Fruit fly (Drosophila melanogaster): Measurements from ENCODE around the gene CG13982.
A peak's percentile ranks its signal among the peaks of the same experiment; 100 is the strongest.

CG13982 gene

DNA sequence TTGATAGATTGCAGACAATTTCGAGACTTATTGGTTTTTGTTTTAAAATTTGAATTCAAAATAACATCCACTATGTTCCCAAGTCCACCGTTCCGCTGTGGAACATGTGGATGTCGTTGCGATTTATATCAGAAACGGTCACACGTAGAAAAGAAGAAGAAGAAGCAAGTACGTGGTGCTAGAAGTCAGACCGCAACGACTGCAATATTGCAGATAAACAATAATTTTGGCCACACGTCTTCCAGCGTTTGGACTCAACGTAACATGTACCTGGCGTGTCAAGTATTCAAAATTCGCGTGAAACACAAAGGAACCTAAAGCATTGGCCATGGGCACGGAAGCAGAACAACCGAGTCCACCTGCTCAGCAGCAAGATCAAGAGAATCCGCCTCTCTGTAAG is 12.1 kb downstream of the CG13982 start, which contains the start of gene Fic:
TSS of gene Fic (plus strand) at position 139 of the 400 bp plus-strand sequence.
- TF ChIP-seq OdsH (GFP tag; optimal IDR thresholded peaks at IDR 0.05) (peak; percentile 4), Myc (optimal IDR thresholded peaks at IDR 0.05) (peak; percentile 41), pan (optimal IDR thresholded peaks at IDR 0.05) (no peak), GATAd (GFP tag; optimal IDR thresholded peaks at IDR 0.05) (no peak), rgr (GFP tag; optimal IDR thresholded peaks at IDR 0.05) (no peak), lola (GFP tag; optimal IDR thresholded peaks at IDR 0.05) (no peak), br (GFP tag; optimal IDR thresholded peaks at IDR 0.05) (no peak), h (GFP tag; optimal IDR thresholded peaks at IDR 0.05) (no peak), foxo (GFP tag; optimal IDR thresholded peaks at IDR 0.05) (no peak)

DNA sequence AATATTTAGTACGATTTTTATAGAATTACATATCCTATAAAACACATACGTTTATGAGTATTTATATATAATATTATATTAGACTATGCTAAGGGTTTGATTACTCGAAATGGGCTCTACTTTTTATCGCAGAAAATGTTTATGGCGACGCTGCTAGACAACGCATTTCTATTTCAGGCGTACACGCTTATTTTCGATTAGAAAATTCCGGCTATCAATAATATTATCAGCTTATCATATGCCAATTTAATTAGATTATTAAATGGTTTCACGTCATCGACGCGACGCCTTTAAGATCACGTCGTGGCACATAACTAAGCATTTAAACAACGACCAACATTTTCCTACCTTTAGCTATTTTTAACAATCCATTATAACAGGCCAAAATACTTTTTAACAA is 14.2 kb downstream of the CG13982 start:
- TF ChIP-seq rgr (GFP tag; optimal IDR thresholded peaks at IDR 0.05) (no peak), h (GFP tag; optimal IDR thresholded peaks at IDR 0.05) (peak; percentile 63)

DNA sequence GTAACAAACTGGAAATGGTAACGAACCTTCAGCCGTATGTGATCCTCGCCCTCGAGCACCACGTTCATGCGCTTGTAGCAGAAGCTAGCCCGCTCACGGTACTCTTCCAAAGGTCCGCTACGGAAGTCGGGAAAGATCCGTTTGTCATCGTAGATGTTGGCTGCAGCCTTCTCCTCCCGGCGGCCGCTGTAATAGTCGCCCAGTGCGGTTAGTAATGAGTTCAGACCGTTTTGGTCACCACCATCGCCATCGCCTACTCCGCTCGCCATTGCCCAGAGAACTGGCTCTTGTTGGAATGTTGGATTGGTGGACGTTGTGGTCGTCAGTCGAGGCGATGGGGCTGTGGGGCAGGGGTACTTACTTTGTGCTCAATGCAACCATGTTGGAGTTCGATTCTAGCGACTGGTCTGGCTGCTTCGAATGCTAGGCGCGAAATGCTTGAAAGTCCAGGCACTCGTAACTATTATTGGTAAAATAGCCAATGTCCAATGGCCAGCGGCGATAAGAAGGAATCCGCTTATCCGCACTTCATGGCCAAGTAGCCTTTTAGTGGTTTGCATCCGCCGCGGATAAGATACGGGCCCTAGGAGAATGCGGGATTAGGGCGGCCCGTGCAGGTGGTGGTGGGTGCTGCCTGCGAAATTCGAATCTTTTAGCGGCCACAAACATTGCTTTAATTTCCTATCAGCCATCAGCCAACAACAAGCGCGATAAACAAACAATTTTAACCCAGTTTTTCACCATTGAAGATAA is 35.6 kb downstream of the CG13982 start:
- TF ChIP-seq Hr83 (GFP tag; optimal IDR thresholded peaks at IDR 0.05; ENCODE audit: poor library complexity, severe bottlenecking) = peak; percentile 58
- no peak for TF ChIP-seq Dfd (GFP tag; optimal IDR thresholded peaks at IDR 0.05)
- no peak for TF ChIP-seq sage (GFP tag; optimal IDR thresholded peaks at IDR 0.05)
- peak; percentile 16 for TF ChIP-seq rgr (GFP tag; optimal IDR thresholded peaks at IDR 0.05)
- no peak for TF ChIP-seq CrebA (GFP tag; optimal IDR thresholded peaks at IDR 0.05; ENCODE audit: borderline replicate concordance)
- TF ChIP-seq Vsx2 (GFP tag; optimal IDR thresholded peaks at IDR 0.05; ENCODE audit: partially characterized antibody) = no peak
- peak; percentile 10 for TF ChIP-seq Dif (GFP tag; optimal IDR thresholded peaks at IDR 0.05; ENCODE audit: partially characterized antibody)
- TF ChIP-seq lola (GFP tag; optimal IDR thresholded peaks at IDR 0.05) = no peak
- TF ChIP-seq h (GFP tag; optimal IDR thresholded peaks at IDR 0.05) = no peak
- TF ChIP-seq Jra (GFP tag; optimal IDR thresholded peaks at IDR 0.05) = no peak

DNA sequence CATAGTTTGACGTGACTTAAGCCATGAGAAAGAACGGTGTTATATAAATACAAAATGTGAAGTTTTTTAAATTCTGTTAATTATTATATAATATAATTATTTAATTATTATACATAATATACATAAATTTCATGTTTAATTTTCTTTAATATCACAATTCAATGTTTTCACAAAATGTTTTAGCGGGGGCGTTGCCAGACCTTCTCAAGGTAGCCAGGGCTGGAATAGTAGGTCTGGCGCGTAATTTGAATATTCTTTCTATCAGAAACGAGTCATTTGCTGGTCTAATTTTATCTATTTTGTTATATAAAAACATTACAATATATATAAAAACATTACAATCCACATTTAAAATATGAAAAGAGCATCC is 36.2 kb downstream of the CG13982 start, which contains the start of gene Acox3:
TSS of gene Acox3 (minus strand) at position 70 of the 370 bp plus-strand sequence.
- TF ChIP-seq CG32264 (GFP tag; optimal IDR thresholded peaks at IDR 0.05) (no peak), rgr (GFP tag; optimal IDR thresholded peaks at IDR 0.05) (no peak), psq (GFP tag; optimal IDR thresholded peaks at IDR 0.05) (no peak), GATAd (GFP tag; optimal IDR thresholded peaks at IDR 0.05) (no peak), Dfd (GFP tag; optimal IDR thresholded peaks at IDR 0.05) (no peak), tai (GFP tag; optimal IDR thresholded peaks at IDR 0.05) (no peak), Sp1 (GFP tag; optimal IDR thresholded peaks at IDR 0.05) (no peak), dl (GFP tag; optimal IDR thresholded peaks at IDR 0.05; ENCODE audit: insufficient read depth in 1 of 2, partially characterized antibody in 2 of 2) (no peak), Abd-B (GFP tag; optimal IDR thresholded peaks at IDR 0.05) (no peak), jim (GFP tag; optimal IDR thresholded peaks at IDR 0.05) (no peak), Mio (GFP tag; optimal IDR thresholded peaks at IDR 0.05) (no peak), OdsH (GFP tag; optimal IDR thresholded peaks at IDR 0.05) (no peak), lola (GFP tag; optimal IDR thresholded peaks at IDR 0.05) (no peak), pan (optimal IDR thresholded peaks at IDR 0.05) (no peak)

DNA sequence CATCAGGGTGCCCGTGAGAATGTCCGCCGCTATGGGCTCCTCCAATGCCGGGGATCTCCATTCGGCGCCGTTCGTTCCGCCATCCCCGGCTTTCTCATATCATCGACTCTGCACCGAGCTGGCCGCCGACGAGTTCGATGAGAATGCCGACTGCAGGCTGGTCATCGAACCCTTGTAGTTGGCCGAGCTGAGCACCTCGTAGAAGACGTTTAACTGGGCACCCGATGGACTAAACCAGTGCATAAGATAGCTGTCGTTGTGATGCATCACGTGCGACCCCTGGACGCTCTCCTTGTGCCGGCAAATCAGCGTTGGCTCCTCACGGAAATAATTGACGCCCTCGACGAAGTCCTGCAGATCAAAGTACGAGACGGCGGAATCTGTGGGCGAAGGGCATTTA is 37.6 kb downstream of the CG13982 start:
- TF ChIP-seq Dif (GFP tag; optimal IDR thresholded peaks at IDR 0.05; ENCODE audit: partially characterized antibody) (no peak), Rel (GFP tag; optimal IDR thresholded peaks at IDR 0.05) (no peak), Rel (tag; optimal IDR thresholded peaks at IDR 0.05) (peak; percentile 47)

DNA sequence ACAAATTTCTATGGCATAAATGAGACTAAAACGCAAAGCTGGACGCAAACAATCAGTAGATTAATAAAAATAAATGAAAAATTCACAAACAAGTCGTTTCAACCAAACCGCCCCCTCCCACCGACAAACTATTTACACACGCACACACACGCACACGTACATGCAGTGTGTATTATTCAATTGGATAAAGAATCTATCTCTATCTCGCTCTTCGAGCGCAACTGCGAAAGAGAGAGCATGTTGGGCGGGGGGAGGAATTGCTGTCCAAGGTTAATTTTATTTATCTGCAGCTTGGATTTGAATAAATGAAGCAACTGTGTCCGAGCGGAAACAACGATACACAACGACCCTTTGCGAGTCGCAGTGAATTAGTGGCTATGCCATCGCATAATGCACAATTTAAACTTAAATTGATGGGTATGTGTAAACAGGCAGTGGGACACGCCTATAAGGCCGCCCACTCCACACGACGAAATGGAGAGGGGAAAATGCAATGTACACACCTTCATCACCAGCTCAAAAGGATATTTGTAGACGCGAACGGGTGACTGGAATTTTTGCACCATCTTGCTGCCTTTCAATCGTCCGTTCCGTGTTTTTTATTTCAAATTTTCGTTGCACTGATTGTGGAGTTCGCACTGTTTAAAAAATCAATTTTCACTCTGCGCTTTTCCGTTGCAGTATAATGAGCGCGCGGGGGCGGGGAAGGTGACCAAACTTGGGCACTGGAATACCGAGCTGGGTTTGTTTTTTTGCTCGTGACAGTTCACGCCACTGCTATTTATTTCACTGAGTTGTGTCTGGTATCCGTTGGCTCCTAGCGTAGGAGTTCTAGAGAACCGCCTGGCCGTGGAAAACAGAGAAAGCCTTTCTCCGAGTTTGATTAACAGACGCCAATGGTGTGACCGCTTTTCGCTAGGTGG is 43.2 kb downstream of the CG13982 start, which contains the start of gene retm:
TSS of gene retm (minus strand) at position 898 of the 923 bp plus-strand sequence.
- no peak for TF ChIP-seq h (GFP tag; optimal IDR thresholded peaks at IDR 0.05)
- peak; percentile 76 for TF ChIP-seq N (GFP tag; optimal IDR thresholded peaks at IDR 0.05)
- TF ChIP-seq sage (GFP tag; optimal IDR thresholded peaks at IDR 0.05) = no peak
- TF ChIP-seq fru (GFP tag; optimal IDR thresholded peaks at IDR 0.05) = peak; percentile 37
- TF ChIP-seq lola (GFP tag; optimal IDR thresholded peaks at IDR 0.05) = no peak
- peak in 1 of 2 experiments; percentile 18 for TF ChIP-seq foxo (GFP tag; optimal IDR thresholded peaks at IDR 0.05)

Measured in whole organism, wandering third instar larva.